Worm (Caenorhabditis elegans) whole organism, L4 larva: Measurements from ENCODE around the gene C28D4.7.

ENCODE experiments used
- aly-2 ChIP-seq: sonication (generic microtip); optimal IDR thresholded peaks from 2 replicates; lab custom pipeline; 2018; ENCODE audit warnings: missing biosample characterization, missing genetic modification characterization
- ama-1 ChIP-seq: fragments of 150-350 bp; optimal IDR thresholded peaks from 2 replicates; lab custom pipeline; 2014; ENCODE audit warnings: inconsistent platforms, mixed read lengths
- daf-19 ChIP-seq: fragments of 200-800 bp; sonication (Bioruptor generic); conservative IDR thresholded peaks from 2 replicates; pipeline ENCODE4 v1.3.6; 2022; ENCODE audit warnings: missing genetic modification characterization, missing compliant biosample characterization
- dmd-9 ChIP-seq: fragments of 200-800 bp; sonication (Bioruptor generic); IDR thresholded peaks from 2 replicates; pipeline ENCODE4 v1.3.6; 2022; ENCODE audit warnings: missing genetic modification reagents, missing genetic modification characterization, missing compliant biosample characterization
- egl-43 ChIP-seq: fragments of 200-800 bp; sonication (Bioruptor generic); IDR thresholded peaks from 2 replicates; pipeline ENCODE4 v1.3.6; 2022; ENCODE audit warnings: missing genetic modification reagents, missing genetic modification characterization, missing compliant biosample characterization
- fkh-10 ChIP-seq: fragments of 150-350 bp; optimal IDR thresholded peaks from 2 replicates; lab custom pipeline; 2014; ENCODE audit warnings: missing biosample characterization, missing genetic modification reagents, missing genetic modification characterization
- madf-9 ChIP-seq: fragments of 200-800 bp; sonication (Bioruptor generic); conservative IDR thresholded peaks from 2 replicates; pipeline ENCODE4 v1.3.6; 2022; ENCODE audit warnings: missing genetic modification reagents, missing genetic modification characterization, missing compliant biosample characterization
- mep-1 ChIP-seq: fragments of 150-350 bp; sonication (generic microtip); optimal IDR thresholded peaks from 3 replicates; lab custom pipeline; 2014; ENCODE audit warnings: missing biosample characterization, missing genetic modification characterization
- nhr-237 ChIP-seq: sonication (generic microtip); optimal IDR thresholded peaks from 2 replicates; lab custom pipeline; 2017; ENCODE audit warnings: missing biosample characterization, missing genetic modification characterization
- php-3 ChIP-seq: fragments of 200-800 bp; sonication (Bioruptor generic); IDR thresholded peaks from 2 replicates; pipeline ENCODE4 v1.3.6; 2022; ENCODE audit warnings: missing genetic modification reagents, missing genetic modification characterization, missing compliant biosample characterization
- saeg-2 ChIP-seq: fragments of 200-800 bp; sonication (Bioruptor generic); IDR thresholded peaks from 2 replicates; pipeline ENCODE4 v1.3.6; 2022; ENCODE audit warnings: missing genetic modification reagents, missing genetic modification characterization, missing compliant biosample characterization
- unc-39 ChIP-seq: sonication (generic microtip); optimal IDR thresholded peaks from 2 replicates; lab custom pipeline; 2017; ENCODE audit warnings: missing biosample characterization, missing genetic modification characterization
- unc-62 ChIP-seq, 3 experiments: fragments of 150-350 bp in 1 of 3; sonication (generic microtip); optimal IDR thresholded peaks in 2 of 3; peaks in 1 of 3; 1 replicate in 1 of 3; 2 replicates in 2 of 3; lab custom pipeline; 2014 to 2017; ENCODE audit warnings: missing biosample characterization in 3 of 3, missing genetic modification characterization in 3 of 3, missing genetic modification reagents in 3 of 3, missing genotype in 1 of 3

- TF ChIP-seq unc-62 (GFP tag; optimal IDR thresholded peaks at IDR 0.05 in 1 of 2; lab: Kevin White, UChicago), result no peak
- no peak for TF ChIP-seq unc-62 (tag; optimal IDR thresholded peaks at IDR 0.05; lab: Kevin White, UChicago)
- TF ChIP-seq dmd-9, result no peak
- TF ChIP-seq saeg-2 (GFP tag; lab: Robert Waterston, UW), result no peak
- no peak for TF ChIP-seq madf-9
- TF ChIP-seq fkh-10, result no peak
- no peak for TF ChIP-seq aly-2 (tag; lab: Kevin White, UChicago)
- TF ChIP-seq mep-1 (tag; lab: Kevin White, UChicago), result no peak
- TF ChIP-seq php-3, result no peak
- TF ChIP-seq egl-43 (GFP tag; lab: Robert Waterston, UW), result no peak
- TF ChIP-seq ama-1, result no peak
- no peak for TF ChIP-seq nhr-237 (tag; lab: Kevin White, UChicago)
- TF ChIP-seq daf-19 (GFP tag; lab: Robert Waterston, UW), result no peak
- TF ChIP-seq unc-39 (tag; lab: Kevin White, UChicago), result no peak
Observed at ce11 chrIV:9770798-9771197, 27.9 kb upstream of the C28D4.7 start.
